Worm (Caenorhabditis elegans) whole organism, L4 larva: ENCODE results near the gene acr-3.

ENCODE experiments used
- F10B5.3 ChIP-seq: sonication (generic microtip); optimal IDR thresholded peaks from 2 replicates; lab custom pipeline; 2016; ENCODE audit warnings: mild to moderate bottlenecking, missing genetic modification characterization, missing compliant biosample characterization
- F26F4.8 ChIP-seq: fragments of 200-800 bp; sonication (Bioruptor generic); conservative IDR thresholded peaks from 2 replicates; pipeline ENCODE4 v1.3.6; 2022; ENCODE audit warnings: missing genetic modification characterization, missing compliant biosample characterization
- F37D6.2 ChIP-seq: sonication (generic microtip); optimal IDR thresholded peaks from 2 replicates; lab custom pipeline; 2016; ENCODE audit warnings: mild to moderate bottlenecking, missing genetic modification characterization, missing compliant biosample characterization
- F44E2.7 ChIP-seq: fragments of 200-800 bp; sonication (Bioruptor generic); IDR thresholded peaks from 2 replicates; pipeline ENCODE4 v2.1.2; 2022; ENCODE audit warnings: missing genetic modification characterization, missing compliant biosample characterization
- R02D3.7 ChIP-seq: fragments of 150-350 bp; sonication (generic microtip); optimal IDR thresholded peaks from 3 replicates; lab custom pipeline; 2014; ENCODE audit warnings: missing biosample characterization, missing genetic modification characterization
- T20F7.1 ChIP-seq: fragments of 200-800 bp; sonication (Bioruptor generic); optimal IDR thresholded peaks from 2 replicates; lab custom pipeline; 2018; ENCODE audit warnings: mild to moderate bottlenecking, missing genetic modification characterization, missing compliant biosample characterization
- Y75B8A.6 ChIP-seq: fragments of 200-800 bp; sonication (Bioruptor generic); IDR thresholded peaks from 2 replicates; pipeline ENCODE4 v1.3.6; 2022; ENCODE audit warnings: missing genetic modification reagents, missing genetic modification characterization, missing compliant biosample characterization
- aha-1 ChIP-seq: fragments of 150-350 bp; peaks from one replicate; lab custom pipeline; 2014; ENCODE audit warnings: missing biosample characterization, missing genetic modification characterization
- aly-2 ChIP-seq: sonication (generic microtip); optimal IDR thresholded peaks from 2 replicates; lab custom pipeline; 2018; ENCODE audit warnings: missing biosample characterization, missing genetic modification characterization
- ama-1 ChIP-seq: fragments of 150-350 bp; optimal IDR thresholded peaks from 2 replicates; lab custom pipeline; 2014; ENCODE audit warnings: inconsistent platforms, mixed read lengths
- arid-1 ChIP-seq: fragments of 200-800 bp; sonication (Bioruptor generic); conservative IDR thresholded peaks from 2 replicates; pipeline ENCODE4 v1.3.6; 2022; ENCODE audit warnings: missing genetic modification reagents, missing genetic modification characterization, missing compliant biosample characterization
- ceh-82 ChIP-seq: sonication (generic microtip); optimal IDR thresholded peaks from 2 replicates; lab custom pipeline; 2017; ENCODE audit warnings: missing biosample characterization, missing genetic modification characterization
- daf-8 ChIP-seq: fragments of 200-800 bp; sonication (Bioruptor generic); IDR thresholded peaks from 2 replicates; pipeline ENCODE4 v1.3.6; 2022; ENCODE audit warnings: missing genetic modification characterization, missing compliant biosample characterization
- dmd-8 ChIP-seq: fragments of 200-800 bp; sonication (Bioruptor generic); IDR thresholded peaks from 2 replicates; pipeline ENCODE4 v1.3.6; 2022; ENCODE audit warnings: missing genetic modification characterization, missing compliant biosample characterization
- dpl-1 ChIP-seq: fragments of 150-350 bp; optimal IDR thresholded peaks from 2 replicates; lab custom pipeline; 2014; ENCODE audit warnings: missing biosample characterization, missing genetic modification reagents, missing genetic modification characterization
- duxl-1 ChIP-seq: sonication (generic microtip); optimal IDR thresholded peaks from 2 replicates; lab custom pipeline; 2016; ENCODE audit warnings: mild to moderate bottlenecking, missing genetic modification characterization, moderate library complexity, missing compliant biosample characterization; ENCODE audit not compliant: poor library complexity
- dve-1 ChIP-seq: sonication (generic microtip); optimal IDR thresholded peaks from 2 replicates; lab custom pipeline; 2017; ENCODE audit warnings: antibody characterized with exemption, mild to moderate bottlenecking, missing genetic modification characterization, missing compliant biosample characterization; ENCODE audit not compliant: insufficient read depth
- fkh-10 ChIP-seq: fragments of 150-350 bp; optimal IDR thresholded peaks from 2 replicates; lab custom pipeline; 2014; ENCODE audit warnings: missing biosample characterization, missing genetic modification reagents, missing genetic modification characterization
- gei-8 ChIP-seq: fragments of 200-800 bp; sonication (Bioruptor generic); optimal IDR thresholded peaks from 2 replicates; lab custom pipeline; 2018; ENCODE audit warnings: mild to moderate bottlenecking, missing genetic modification characterization, missing compliant biosample characterization
- hlh-11 ChIP-seq: fragments of 200-800 bp; sonication (Bioruptor generic); optimal IDR thresholded peaks from 2 replicates; lab custom pipeline; 2018; ENCODE audit warnings: mild to moderate bottlenecking, missing genetic modification characterization, missing compliant biosample characterization
- lim-7 ChIP-seq: fragments of 200-800 bp; sonication (Bioruptor generic); IDR thresholded peaks from 2 replicates; pipeline ENCODE4 v1.3.6; 2022; ENCODE audit warnings: missing genetic modification characterization, missing compliant biosample characterization
- lin-15B ChIP-seq: fragments of 150-350 bp; sonication (generic microtip); optimal IDR thresholded peaks from 3 replicates; lab custom pipeline; 2014; ENCODE audit warnings: missing biosample characterization, missing genetic modification characterization
- lin-38 ChIP-seq: fragments of 200-800 bp; sonication (Bioruptor generic); IDR thresholded peaks from 2 replicates; pipeline ENCODE4 v1.3.6; 2022; ENCODE audit warnings: missing genetic modification reagents, missing genetic modification characterization, missing compliant biosample characterization
- lsy-2 ChIP-seq, 2 experiments: fragments of 150-350 bp in 1 of 2; sonication (generic microtip) in 1 of 2; optimal IDR thresholded peaks; 2 replicates each; lab custom pipeline; 2014 to 2017; ENCODE audit warnings: missing biosample characterization in 2 of 2, missing genetic modification characterization in 2 of 2
- mdl-1 ChIP-seq, 2 experiments: fragments of 150-350 bp in 1 of 2; sonication (generic microtip) in 1 of 2; optimal IDR thresholded peaks; 2 replicates each; lab custom pipeline; 2014 to 2017; ENCODE audit warnings: missing biosample characterization in 2 of 2, missing genetic modification characterization in 2 of 2
- mep-1 ChIP-seq: fragments of 150-350 bp; sonication (generic microtip); optimal IDR thresholded peaks from 3 replicates; lab custom pipeline; 2014; ENCODE audit warnings: missing biosample characterization, missing genetic modification characterization
- mes-2 ChIP-seq: sonication (generic microtip); optimal IDR thresholded peaks from 2 replicates; lab custom pipeline; 2016; ENCODE audit warnings: missing genotype, mild to moderate bottlenecking, missing genetic modification characterization, missing compliant biosample characterization; ENCODE audit not compliant: poor library complexity, severe bottlenecking
- mxl-2 ChIP-seq: fragments of 200-800 bp; sonication (Bioruptor generic); conservative IDR thresholded peaks from 2 replicates; pipeline ENCODE4 v1.3.6; 2022; ENCODE audit warnings: missing genetic modification reagents, missing genetic modification characterization, missing compliant biosample characterization
- mxl-3 ChIP-seq: fragments of 200-800 bp; sonication (Bioruptor generic); optimal IDR thresholded peaks from 2 replicates; lab custom pipeline; 2018; ENCODE audit warnings: mild to moderate bottlenecking, missing genetic modification characterization, missing compliant biosample characterization
- nhr-10 ChIP-seq: fragments of 150-350 bp; optimal IDR thresholded peaks from 2 replicates; lab custom pipeline; 2014; ENCODE audit warnings: missing biosample characterization, missing genetic modification characterization
- nhr-102 ChIP-seq: sonication (generic microtip); optimal IDR thresholded peaks from 2 replicates; lab custom pipeline; 2016; ENCODE audit warnings: mild to moderate bottlenecking, missing genetic modification characterization, moderate library complexity, missing compliant biosample characterization
- nhr-11 ChIP-seq: fragments of 150-350 bp; optimal IDR thresholded peaks from 2 replicates; lab custom pipeline; 2014; ENCODE audit warnings: missing biosample characterization, missing genetic modification characterization
- nhr-111 ChIP-seq: fragments of 200-800 bp; sonication (Bioruptor generic); optimal IDR thresholded peaks from 2 replicates; lab custom pipeline; 2018; ENCODE audit warnings: mild to moderate bottlenecking, missing genetic modification characterization, missing compliant biosample characterization
- nhr-76 ChIP-seq: fragments of 150-350 bp; optimal IDR thresholded peaks from 2 replicates; lab custom pipeline; 2014; ENCODE audit warnings: missing biosample characterization, missing genetic modification characterization
- pha-4 ChIP-seq, 2 experiments: fragments of 150-350 bp in 1 of 2; fragments of 200-800 bp in 1 of 2; sonication (Bioruptor generic) in 1 of 2; IDR thresholded peaks in 1 of 2; optimal IDR thresholded peaks in 1 of 2; 2 replicates each; pipeline versions ENCODE4 v1.3.6 to Lab custom; 2014 to 2022; ENCODE audit warnings: missing genetic modification characterization in 2 of 2, missing genetic modification reagents in 2 of 2, missing biosample characterization in 1 of 2, missing compliant biosample characterization in 1 of 2
- php-3 ChIP-seq: fragments of 200-800 bp; sonication (Bioruptor generic); IDR thresholded peaks from 2 replicates; pipeline ENCODE4 v1.3.6; 2022; ENCODE audit warnings: missing genetic modification reagents, missing genetic modification characterization, missing compliant biosample characterization
- sdz-12 ChIP-seq: fragments of 200-800 bp; sonication (Bioruptor generic); optimal IDR thresholded peaks from 2 replicates; lab custom pipeline; 2018; ENCODE audit warnings: mild to moderate bottlenecking, missing genetic modification characterization, missing compliant biosample characterization
- snpc-4 ChIP-seq: fragments of 150-350 bp; optimal IDR thresholded peaks from 2 replicates; lab custom pipeline; 2014; ENCODE audit warnings: missing biosample characterization, missing genetic modification characterization
- zag-1 ChIP-seq: fragments of 150-350 bp; optimal IDR thresholded peaks from 2 replicates; lab custom pipeline; 2014; ENCODE audit warnings: missing biosample characterization, missing genetic modification characterization
- zip-2 ChIP-seq: fragments of 150-350 bp; optimal IDR thresholded peaks from 2 replicates; lab custom pipeline; 2014; ENCODE audit warnings: missing biosample characterization, missing genetic modification characterization
- ztf-11 ChIP-seq: fragments of 150-350 bp; optimal IDR thresholded peaks from 2 replicates; lab custom pipeline; 2014; ENCODE audit warnings: missing biosample characterization, missing genetic modification characterization
- ztf-7 ChIP-seq: fragments of 150-350 bp; optimal IDR thresholded peaks from 2 replicates; lab custom pipeline; 2014; ENCODE audit warnings: missing biosample characterization, missing genetic modification characterization

Gene acr-3

DNA sequence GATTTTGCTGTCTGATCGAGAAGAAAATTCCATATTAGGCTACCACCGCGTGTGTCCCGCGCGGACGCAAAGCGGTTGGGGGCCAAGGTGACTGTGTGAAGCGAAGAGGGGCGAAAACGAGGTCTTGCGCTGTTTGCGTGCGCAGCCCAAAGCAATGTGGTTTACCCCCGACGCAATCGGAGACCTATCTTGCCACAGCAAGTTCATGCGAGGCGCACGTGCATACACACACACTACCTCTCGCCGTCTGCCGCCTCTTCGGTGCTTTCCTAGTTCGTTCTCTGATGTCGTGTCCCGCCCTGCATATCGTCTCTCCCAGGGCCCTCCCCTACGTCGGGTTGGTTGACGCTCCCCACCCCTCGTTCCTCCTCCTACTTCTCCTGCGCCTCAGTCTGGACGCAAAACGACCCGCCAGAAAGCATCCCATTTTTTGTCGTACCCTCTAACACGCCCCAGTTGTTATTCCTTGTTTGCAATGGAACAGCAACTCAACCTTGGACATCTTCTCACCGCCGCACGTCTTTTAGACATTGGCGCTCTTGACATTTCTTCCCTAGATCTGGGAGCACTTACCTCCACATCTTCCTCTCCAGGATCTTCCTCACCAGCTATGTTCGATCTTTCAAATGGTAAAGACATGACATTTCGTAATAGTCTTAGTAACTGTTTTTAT is 32.8 kb downstream of the acr-3 start, which contains the start of gene mdl-1 (continued):
- TF ChIP-seq F44E2.7 (GFP tag; lab: Robert Waterston, UW) (no peak), mxl-3 (GFP tag; lab: Kevin White, UChicago) (peak; percentile 98), lin-15B (tag; lab: Kevin White, UChicago) (no peak), ama-1 (lab: Kevin White, UChicago) (peak; percentile 96), F37D6.2 (tag; lab: Kevin White, UChicago) (peak; percentile 69), zip-2 (tag; lab: Kevin White, UChicago) (no peak), mep-1 (tag; lab: Kevin White, UChicago) (peak; percentile 89), php-3 (GFP tag; lab: Robert Waterston, UW) (peak; percentile 64; the same call in 1 of the 2 replicates), fkh-10 (GFP tag; lab: Kevin White, UChicago) (peak; percentile 42), nhr-76 (no peak), dpl-1 (peak; percentile 43), nhr-102 (tag; lab: Kevin White, UChicago) (peak; percentile 89), hlh-11 (peak; percentile 98), aha-1 (peak; percentile 100), T20F7.1 (GFP tag; lab: Kevin White, UChicago) (peak; percentile 21), dmd-8 (GFP tag; lab: Robert Waterston, UW) (no peak), ceh-82 (tag; lab: Kevin White, UChicago) (no peak), sdz-12 (GFP tag; lab: Kevin White, UChicago) (no peak), daf-8 (GFP tag; lab: Robert Waterston, UW) (no peak), lim-7 (peak; percentile 27; the same call in 1 of the 2 replicates), zag-1 (tag; lab: Kevin White, UChicago) (peak; percentile 50), F10B5.3 (no peak), mes-2 (tag; lab: Kevin White, UChicago) (peak; percentile 76), snpc-4 (tag; lab: Kevin White, UChicago) (no peak), arid-1 (GFP tag; lab: Robert Waterston, UW) (peak; percentile 72), nhr-111 (GFP tag; lab: Kevin White, UChicago) (no peak), mxl-2 (GFP tag; lab: Robert Waterston, UW) (peak; percentile 100), R02D3.7 (no peak), ztf-11 (tag; lab: Kevin White, UChicago) (no peak), ztf-7 (tag; lab: Kevin White, UChicago) (peak; percentile 23), pha-4 (GFP tag; IDR thresholded peaks at IDR 0.05; lab: Robert Waterston, UW) (peak; percentile 93), pha-4 (tag; optimal IDR thresholded peaks at IDR 0.05; lab: Kevin White, UChicago) (no peak), nhr-10 (tag; lab: Kevin White, UChicago) (peak; percentile 81), duxl-1 (tag; lab: Kevin White, UChicago) (no peak), mdl-1 (tag; optimal IDR thresholded peaks at IDR 0.05; lab: Kevin White, UChicago) (peak in 1 of 2 experiments; percentile 100), lsy-2 (tag; optimal IDR thresholded peaks at IDR 0.05; lab: Kevin White, UChicago) (peak; percentile 54 to 81), nhr-11 (tag; lab: Kevin White, UChicago) (peak; percentile 92), Y75B8A.6 (no peak), lin-38 (peak; percentile 58), F26F4.8 (no peak), dve-1 (tag; lab: Kevin White, UChicago) (peak; percentile 87), gei-8 (peak; percentile 86), aly-2 (tag; lab: Kevin White, UChicago) (no peak)
